Worm (Caenorhabditis elegans): ENCODE data around the gene Y57G11C.38.

ce11 chrIV:14826151-14826757, 36.0 kb upstream of the Y57G11C.38 start:
- TF ChIP-seq egl-27 (tag; optimal IDR thresholded peaks at IDR 0.05) (no peak), pqm-1 (tag; optimal IDR thresholded peaks at IDR 0.05) (no peak), skn-1 (tag; optimal IDR thresholded peaks at IDR 0.05) (no peak)
